Worm (Caenorhabditis elegans) whole organism, L2 larva: Measurements from ENCODE around the gene T02D1.4.

Experiments
- F13H6.1 ChIP-seq: sonication (generic microtip); optimal IDR thresholded peaks from 2 replicates; lab custom pipeline; 2016; ENCODE audit warnings: missing genetic modification characterization, missing compliant biosample characterization
- Y55F3AM.14 ChIP-seq: fragments of 200-800 bp; sonication (Bioruptor generic); optimal IDR thresholded peaks from 2 replicates; lab custom pipeline; 2018; ENCODE audit warnings: mild to moderate bottlenecking, missing genetic modification characterization, missing compliant biosample characterization
- ama-1 ChIP-seq: fragments of 150-350 bp; optimal IDR thresholded peaks from 2 replicates; lab custom pipeline; 2018; ENCODE audit warnings: inconsistent platforms
- ceh-16 ChIP-seq: fragments of 150-350 bp; optimal IDR thresholded peaks from 2 replicates; lab custom pipeline; 2014; ENCODE audit warnings: missing biosample characterization, missing genetic modification characterization
- ceh-82 ChIP-seq: fragments of 150-350 bp; optimal IDR thresholded peaks from 2 replicates; lab custom pipeline; 2014; ENCODE audit warnings: missing biosample characterization, missing genetic modification characterization
- elt-3 ChIP-seq: sonication (generic microtip); optimal IDR thresholded peaks from 2 replicates; lab custom pipeline; 2017; ENCODE audit warnings: missing biosample characterization, missing genetic modification characterization
- mbf-1 ChIP-seq: sonication (generic microtip); optimal IDR thresholded peaks from 2 replicates; lab custom pipeline; 2017; ENCODE audit warnings: missing biosample characterization, missing genetic modification characterization
- nhr-237 ChIP-seq: fragments of 150-350 bp; optimal IDR thresholded peaks from 2 replicates; lab custom pipeline; 2014; ENCODE audit warnings: missing biosample characterization, missing genetic modification characterization
- nhr-77 ChIP-seq: fragments of 150-350 bp; optimal IDR thresholded peaks from 2 replicates; lab custom pipeline; 2014; ENCODE audit warnings: missing biosample characterization, missing genetic modification characterization
- snpc-4 ChIP-seq: fragments of 150-350 bp; optimal IDR thresholded peaks from 2 replicates; lab custom pipeline; 2014; ENCODE audit warnings: missing biosample characterization, missing genetic modification characterization
- unc-39 ChIP-seq: fragments of 150-350 bp; optimal IDR thresholded peaks from 2 replicates; lab custom pipeline; 2014; ENCODE audit warnings: missing biosample characterization, missing genetic modification characterization
- unc-62 ChIP-seq: fragments of 150-350 bp; optimal IDR thresholded peaks from 2 replicates; lab custom pipeline; 2014; ENCODE audit warnings: missing biosample characterization, missing genetic modification reagents, missing genetic modification characterization
- zag-1 ChIP-seq: fragments of 150-350 bp; optimal IDR thresholded peaks from 2 replicates; lab custom pipeline; 2014; ENCODE audit warnings: missing biosample characterization, missing genetic modification characterization
- ztf-11 ChIP-seq: sonication (generic microtip); optimal IDR thresholded peaks from 2 replicates; lab custom pipeline; 2017; ENCODE audit warnings: missing biosample characterization, missing genetic modification characterization

ce11 chrIV:17448319-17448718 is 48.8 kb downstream of the T02D1.4 start:
- no peak for TF ChIP-seq nhr-237 (tag; lab: Kevin White, UChicago)
- TF ChIP-seq Y55F3AM.14 = no peak
- TF ChIP-seq snpc-4 (tag; lab: Kevin White, UChicago) = no peak
- TF ChIP-seq ama-1 (lab: Kevin White, UChicago) = no peak
- peak; percentile 32 for TF ChIP-seq F13H6.1
- TF ChIP-seq zag-1 (tag; lab: Kevin White, UChicago) = no peak
- no peak for TF ChIP-seq ceh-82
- TF ChIP-seq nhr-77 = no peak
- no peak for TF ChIP-seq unc-62 (GFP tag; lab: Kevin White, UChicago)
- no peak for TF ChIP-seq unc-39 (tag; lab: Kevin White, UChicago)
- TF ChIP-seq ztf-11 (tag; lab: Kevin White, UChicago) = no peak
- no peak for TF ChIP-seq elt-3 (tag; lab: Kevin White, UChicago)
- no peak for TF ChIP-seq ceh-16 (tag; lab: Kevin White, UChicago)
- no peak for TF ChIP-seq mbf-1 (tag; lab: Kevin White, UChicago)
